Fruit fly (Drosophila melanogaster) whole organism, embryonic: ENCODE results near the gene EMC5.

Source experiments
- ATbp ChIP-seq: fragments of 200-800 bp; sonication (Bioruptor generic); optimal IDR thresholded peaks from 2 replicates; lab custom pipeline; 2017; ENCODE audit warnings: missing biosample characterization, mild to moderate bottlenecking, missing genetic modification characterization, missing genetic modification reagents
- Adf1 ChIP-seq: fragments of 200-800 bp; sonication (Bioruptor generic); IDR thresholded peaks from 2 replicates; pipeline ENCODE4 v1.3.6; 2022; ENCODE audit warnings: missing biosample characterization, missing genetic modification characterization
- Awh ChIP-seq: fragments of 200-800 bp; sonication (Bioruptor generic); IDR thresholded peaks from 2 replicates; pipeline ENCODE4, ENCODE4 v1.3.6; 2022; ENCODE audit warnings: missing biosample characterization, missing genetic modification characterization
- CG10274 ChIP-seq: fragments of 200-800 bp; sonication (Bioruptor generic); optimal IDR thresholded peaks from 3 replicates; lab custom pipeline; 2017; ENCODE audit warnings: missing biosample characterization, mild to moderate bottlenecking, missing genetic modification characterization
- CG10431 ChIP-seq: fragments of 200-800 bp; sonication (Bioruptor generic); optimal IDR thresholded peaks from 3 replicates; lab custom pipeline; 2018; ENCODE audit warnings: missing biosample characterization, mild to moderate bottlenecking, missing genetic modification characterization
- CG10543 ChIP-seq: fragments of 200-800 bp; sonication (Bioruptor generic); optimal IDR thresholded peaks from 3 replicates; lab custom pipeline; 2017; ENCODE audit warnings: missing biosample characterization, mild to moderate bottlenecking, missing genetic modification characterization, moderate library complexity
- CG10565 ChIP-seq: fragments of 200-800 bp; sonication (Bioruptor generic); optimal IDR thresholded peaks from 3 replicates; lab custom pipeline; 2016; ENCODE audit warnings: missing biosample characterization, mild to moderate bottlenecking, missing genetic modification characterization
- CG10959 ChIP-seq: fragments of 200-800 bp; sonication (Bioruptor generic); IDR thresholded peaks from 2 replicates; pipeline ENCODE4 v1.3.6; 2022; ENCODE audit warnings: missing biosample characterization, missing genetic modification characterization
- CG11247 ChIP-seq: fragments of 200-800 bp; sonication (Bioruptor generic); IDR thresholded peaks from 2 replicates; pipeline ENCODE4 v1.3.6; 2022; ENCODE audit warnings: missing biosample characterization, missing genetic modification characterization
- CG11504 ChIP-seq: fragments of 200-800 bp; sonication (Bioruptor generic); optimal IDR thresholded peaks from 3 replicates; lab custom pipeline; 2019; ENCODE audit warnings: missing biosample characterization, mild to moderate bottlenecking, missing genetic modification characterization, moderate library complexity
- CG13287 ChIP-seq: fragments of 200-800 bp; sonication (Bioruptor generic); IDR thresholded peaks from 2 replicates; pipeline ENCODE4 v1.3.6; 2022; ENCODE audit warnings: missing biosample characterization, missing genetic modification characterization; ENCODE audit not compliant: partially characterized antibody
- CG13894 ChIP-seq: fragments of 200-800 bp; sonication (Bioruptor generic); optimal IDR thresholded peaks from 3 replicates; lab custom pipeline; 2018; ENCODE audit warnings: missing biosample characterization, mild to moderate bottlenecking, missing genetic modification characterization, moderate library complexity
- CG15073 ChIP-seq: fragments of 200-800 bp; sonication (Bioruptor generic); optimal IDR thresholded peaks from 2 replicates; lab custom pipeline; 2016; ENCODE audit warnings: missing biosample characterization, missing genetic modification characterization
- CG17361 ChIP-seq: fragments of 200-800 bp; sonication (Bioruptor generic); IDR thresholded peaks from 3 replicates; pipeline ENCODE4 v1.3.6; 2022; ENCODE audit warnings: missing biosample characterization, missing genetic modification characterization
- CG2120 ChIP-seq: fragments of 200-800 bp; sonication (Bioruptor generic); optimal IDR thresholded peaks from 3 replicates; lab custom pipeline; 2016; ENCODE audit warnings: missing biosample characterization, missing genetic modification characterization
- CG2129 ChIP-seq: fragments of 200-800 bp; sonication (Bioruptor generic); IDR thresholded peaks from 2 replicates; pipeline ENCODE4 v1.3.6; 2022; ENCODE audit warnings: missing biosample characterization, missing genetic modification characterization; ENCODE audit not compliant: partially characterized antibody
- CG33557 ChIP-seq: fragments of 200-800 bp; sonication (Bioruptor generic); optimal IDR thresholded peaks from 2 replicates; lab custom pipeline; 2019; ENCODE audit warnings: missing biosample characterization, mild to moderate bottlenecking, missing genetic modification characterization, moderate library complexity
- CG6175 ChIP-seq: fragments of 200-800 bp; sonication (Bioruptor generic); IDR thresholded peaks from 3 replicates; pipeline ENCODE4 v1.3.6; 2022; ENCODE audit warnings: missing biosample characterization, missing genetic modification characterization
- CG8478 ChIP-seq: fragments of >200 bp; optimal IDR thresholded peaks from 2 replicates; lab custom pipeline; 2018
- CG9609 ChIP-seq: fragments of 200-800 bp; sonication (Bioruptor generic); optimal IDR thresholded peaks from 3 replicates; lab custom pipeline; 2016; ENCODE audit warnings: missing biosample characterization, missing genetic modification characterization
- Chrac-16 ChIP-seq: fragments of 200-800 bp; sonication (Bioruptor generic); optimal IDR thresholded peaks from 3 replicates; lab custom pipeline; 2016; ENCODE audit warnings: missing biosample characterization, missing genetic modification characterization
- Dek ChIP-seq: fragments of 200-800 bp; sonication (Bioruptor generic); optimal IDR thresholded peaks from 3 replicates; lab custom pipeline; 2019; ENCODE audit warnings: missing biosample characterization, mild to moderate bottlenecking, missing genetic modification characterization, moderate library complexity
- Elba2 ChIP-seq: fragments of 200-800 bp; sonication (Bioruptor generic); optimal IDR thresholded peaks from 3 replicates; lab custom pipeline; 2016; ENCODE audit warnings: missing biosample characterization, missing genetic modification characterization
- Hey ChIP-seq: fragments of 200-800 bp; sonication (Bioruptor generic); optimal IDR thresholded peaks from 3 replicates; lab custom pipeline; 2018; ENCODE audit warnings: missing biosample characterization, mild to moderate bottlenecking, missing genetic modification characterization
- Hmr ChIP-seq: fragments of 200-800 bp; sonication (Bioruptor generic); optimal IDR thresholded peaks from 3 replicates; lab custom pipeline; 2017; ENCODE audit warnings: mild to moderate bottlenecking, missing biosample characterization, missing genetic modification reagents, missing genetic modification characterization
- Hr51 ChIP-seq, 2 experiments: fragments of 200-800 bp; sonication (Bioruptor generic); optimal IDR thresholded peaks; 2 replicates in 1 of 2; 3 replicates in 1 of 2; lab custom pipeline; 2016 to 2018; ENCODE audit warnings: missing biosample characterization in 2 of 2, missing genetic modification characterization in 2 of 2, mild to moderate bottlenecking in 1 of 2, moderate library complexity in 1 of 2
- Hr78 ChIP-seq, 2 experiments: fragments of 200-800 bp in 1 of 2; fragments of >200 bp in 1 of 2; sonication (Bioruptor generic) in 1 of 2; optimal IDR thresholded peaks; 2 replicates each; lab custom pipeline; 2017 to 2019; ENCODE audit warnings: missing biosample characterization in 2 of 2, missing genetic modification characterization in 2 of 2, mild to moderate bottlenecking in 1 of 2, moderate library complexity in 1 of 2
- MBD-R2 ChIP-seq: fragments of 200-800 bp; sonication (Bioruptor generic); IDR thresholded peaks from 2 replicates; pipeline ENCODE4 v1.3.6; 2022; ENCODE audit warnings: missing biosample characterization, missing genetic modification characterization
- Nf-YC ChIP-seq: fragments of 200-800 bp; optimal IDR thresholded peaks from 3 replicates; lab custom pipeline; 2019; ENCODE audit warnings: missing biosample characterization, mild to moderate bottlenecking, missing genetic modification characterization, moderate library complexity
- Trl ChIP-seq, 3 experiments: fragments of >200 bp in 2 of 3; fragments of 200-800 bp in 1 of 3; sonication (Bioruptor generic) in 1 of 3; optimal IDR thresholded peaks; 2 replicates in 1 of 3; 3 replicates in 2 of 3; lab custom pipeline; 2016 to 2017; ENCODE audit warnings: missing biosample characterization in 1 of 3, missing genetic modification characterization in 1 of 3
- abd-A ChIP-seq: fragments of 200-800 bp; sonication (Bioruptor generic); optimal IDR thresholded peaks from 3 replicates; lab custom pipeline; 2019; ENCODE audit warnings: missing biosample characterization, mild to moderate bottlenecking, missing genetic modification characterization, moderate library complexity
- ap ChIP-seq: fragments of 200-800 bp; sonication (Bioruptor generic); IDR thresholded peaks from 2 replicates; pipeline ENCODE4 v1.3.6; 2022; ENCODE audit warnings: missing biosample characterization, missing genetic modification characterization
- bsh ChIP-seq, 2 experiments: fragments of 200-800 bp; sonication (Bioruptor generic); optimal IDR thresholded peaks; 2 replicates each; lab custom pipeline; 2017 to 2018; ENCODE audit warnings: mild to moderate bottlenecking in 2 of 2, missing biosample characterization in 2 of 2, missing genetic modification characterization in 2 of 2, moderate library complexity in 1 of 2
- cg ChIP-seq: fragments of 200-800 bp; sonication (Bioruptor generic); optimal IDR thresholded peaks from 3 replicates; lab custom pipeline; 2019; ENCODE audit warnings: missing biosample characterization, mild to moderate bottlenecking, missing genetic modification characterization, moderate library complexity
- chinmo ChIP-seq: fragments of 200-800 bp; sonication (Bioruptor generic); IDR thresholded peaks from 4 replicates; pipeline ENCODE4 v1.3.6; 2022; ENCODE audit warnings: missing biosample characterization, missing genetic modification characterization; ENCODE audit not compliant: partially characterized antibody
- da ChIP-seq: fragments of 200-800 bp; sonication (Bioruptor generic); optimal IDR thresholded peaks from 2 replicates; lab custom pipeline; 2016; ENCODE audit warnings: missing biosample characterization, missing genetic modification characterization
- hkb ChIP-seq, 2 experiments: fragments of 200-800 bp in 1 of 2; fragments of >200 bp in 1 of 2; sonication (Bioruptor generic) in 1 of 2; IDR thresholded peaks in 1 of 2; optimal IDR thresholded peaks in 1 of 2; 2 replicates each; pipeline versions ENCODE4 v1.3.6 to Lab custom; 2017 to 2022; ENCODE audit warnings: missing biosample characterization in 1 of 2, missing genetic modification characterization in 1 of 2
- jumu ChIP-seq: fragments of 200-800 bp; sonication (Bioruptor generic); optimal IDR thresholded peaks from 3 replicates; lab custom pipeline; 2016; ENCODE audit warnings: missing biosample characterization, missing genetic modification characterization
- mirr ChIP-seq: fragments of 200-800 bp; sonication (Bioruptor generic); optimal IDR thresholded peaks from 3 replicates; lab custom pipeline; 2018; ENCODE audit warnings: missing biosample characterization, mild to moderate bottlenecking, missing genetic modification characterization
- ranshi ChIP-seq: fragments of 200-800 bp; sonication (Bioruptor generic); IDR thresholded peaks from 2 replicates; pipeline ENCODE4 v1.3.6; 2022; ENCODE audit warnings: missing biosample characterization, missing genetic modification characterization
- scrt ChIP-seq: fragments of 200-800 bp; sonication (Bioruptor generic); optimal IDR thresholded peaks from 2 replicates; lab custom pipeline; 2018; ENCODE audit warnings: missing biosample characterization, mild to moderate bottlenecking, missing genetic modification characterization, moderate library complexity
- shn ChIP-seq: fragments of 200-800 bp; sonication (Bioruptor generic); optimal IDR thresholded peaks from 3 replicates; lab custom pipeline; 2016; ENCODE audit warnings: missing biosample characterization, missing genetic modification characterization
- tgo ChIP-seq: fragments of 200-800 bp; sonication (Bioruptor generic); IDR thresholded peaks from 3 replicates; pipeline ENCODE4 v1.3.6; 2022; ENCODE audit warnings: missing biosample characterization, missing genetic modification characterization
- trem ChIP-seq: fragments of 200-800 bp; optimal IDR thresholded peaks from 3 replicates; lab custom pipeline; 2019; ENCODE audit warnings: missing biosample characterization, mild to moderate bottlenecking, missing genetic modification characterization, moderate library complexity
- zfh2 ChIP-seq: fragments of 200-800 bp; sonication (Bioruptor generic); optimal IDR thresholded peaks from 2 replicates; lab custom pipeline; 2016; ENCODE audit warnings: missing biosample characterization, missing genetic modification characterization

Gene EMC5

dm6 chr2L:19026491-19027197 is 39.1 kb downstream of the EMC5 start (continued):
- TF ChIP-seq zfh2 (GFP tag; lab: Kevin White, UChicago): peak; percentile 45

DNA sequence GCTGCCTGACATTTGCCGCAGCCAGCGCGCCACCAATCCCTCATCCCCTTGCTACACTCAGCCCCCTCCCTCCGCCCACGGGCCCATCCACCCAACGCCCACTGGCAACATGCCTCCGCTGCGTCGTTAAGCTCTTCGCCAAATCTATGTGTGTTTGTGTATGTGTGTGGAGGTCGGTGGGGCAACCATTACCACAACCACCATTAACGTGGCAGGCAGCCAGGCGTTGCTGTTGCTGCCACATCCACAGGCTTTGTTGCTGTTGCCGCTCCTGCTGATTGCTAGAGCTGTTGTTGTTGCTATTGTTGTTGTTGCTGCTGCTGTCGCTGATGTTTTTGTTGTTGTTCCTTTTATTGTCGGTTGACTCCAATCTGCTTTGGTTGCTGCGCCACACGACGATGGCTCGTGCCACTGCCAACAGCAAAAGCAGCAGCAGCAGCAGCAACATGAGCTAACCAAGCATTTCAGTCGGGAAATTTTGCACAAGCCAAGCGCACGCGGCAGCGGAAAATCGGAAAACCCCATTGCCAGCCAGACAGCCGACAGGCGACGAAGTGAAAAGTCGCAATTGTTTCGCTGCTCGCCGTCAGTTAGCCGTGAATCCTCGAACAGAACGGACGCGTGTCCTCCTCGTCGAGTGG is 39.9 kb downstream of the EMC5 start, which contains the start of gene Sidpn:
TSS of gene Sidpn (plus strand) at position 465 of the 641 bp plus-strand sequence.
- TF ChIP-seq bsh (GFP tag; optimal IDR thresholded peaks at IDR 0.05; lab: Kevin White, UChicago) (no peak), Awh (no peak), CG15073 (no peak), Hr78 (GFP tag; optimal IDR thresholded peaks at IDR 0.05; lab: Kevin White, UChicago) (no peak), mirr (GFP tag; lab: Kevin White, UChicago) (peak; percentile 47), Elba2 (GFP tag; lab: Kevin White, UChicago) (no peak), CG13894 (tag; lab: Kevin White, UChicago) (peak; percentile 19), abd-A (tag; lab: Kevin White, UChicago) (peak; percentile 99), CG10543 (GFP tag; lab: Kevin White, UChicago) (peak; percentile 64), Nf-YC (tag; lab: Kevin White, UChicago) (no peak), CG2120 (GFP tag; lab: Kevin White, UChicago) (no peak), CG8478 (lab: Kevin White, UChicago) (peak; percentile 60), MBD-R2 (GFP tag; lab: Robert Waterston, UW) (no peak), tgo (no peak), da (GFP tag; lab: Kevin White, UChicago) (no peak), ap (no peak), hkb (optimal IDR thresholded peaks at IDR 0.05; lab: Kevin White, UChicago) (no peak), hkb (GFP tag; IDR thresholded peaks at IDR 0.05; lab: Robert Waterston, UW) (no peak), Hr51 (GFP tag; optimal IDR thresholded peaks at IDR 0.05; lab: Kevin White, UChicago) (peak in 1 of 2 experiments; percentile 52), CG10959 (GFP tag; lab: Robert Waterston, UW) (no peak), trem (tag; lab: Kevin White, UChicago) (no peak), cg (GFP tag; lab: Kevin White, UChicago) (peak; percentile 3), CG2129 (GFP tag; lab: Robert Waterston, UW) (no peak), Hmr (no peak), jumu (GFP tag; lab: Kevin White, UChicago) (no peak), CG11504 (peak; percentile 75), CG17361 (GFP tag; lab: Robert Waterston, UW) (no peak), CG6175 (GFP tag; lab: Robert Waterston, UW) (0 out of 3 replicates have a peak, but pooled peaks have one; percentile 12), Hey (tag; lab: Kevin White, UChicago) (peak; percentile 89), shn (GFP tag; lab: Kevin White, UChicago) (no peak), ATbp (no peak), chinmo (0 out of 4 replicates have a peak, but pooled peaks have one; percentile 56), CG9609 (GFP tag; lab: Kevin White, UChicago) (no peak), CG11247 (GFP tag; lab: Robert Waterston, UW) (peak; percentile 18; the same call in 1 of the 2 replicates), scrt (GFP tag; lab: Kevin White, UChicago) (peak; percentile 40), CG10274 (GFP tag; lab: Kevin White, UChicago) (no peak), Dek (tag; lab: Kevin White, UChicago) (no peak), CG13287 (GFP tag; lab: Robert Waterston, UW) (peak; percentile 9; the same call in 1 of the 2 replicates), CG10431 (GFP tag; lab: Kevin White, UChicago) (no peak), Adf1 (GFP tag; lab: Robert Waterston, UW) (peak; percentile 77; the same call in 1 of the 2 replicates), ranshi (GFP tag; lab: Robert Waterston, UW) (0 out of 2 replicates have a peak, but pooled peaks have one; percentile 16), CG10565 (GFP tag; lab: Kevin White, UChicago) (no peak), Chrac-16 (GFP tag; lab: Kevin White, UChicago) (no peak), CG33557 (GFP tag; lab: Kevin White, UChicago) (no peak), Trl (optimal IDR thresholded peaks at IDR 0.05; lab: Kevin White, UChicago) (no peak), Trl (GFP tag; optimal IDR thresholded peaks at IDR 0.05; lab: Kevin White, UChicago) (no peak)
